Worm (Caenorhabditis elegans) whole organism, L1 larva: ENCODE results near the gene gst-18.

Experiments
- C04F5.9 ChIP-seq: sonication (generic microtip); optimal IDR thresholded peaks from 2 replicates; lab custom pipeline; 2016; ENCODE audit warnings: missing genetic modification characterization, missing compliant biosample characterization
- aha-1 ChIP-seq: fragments of 150-350 bp; optimal IDR thresholded peaks from 2 replicates; lab custom pipeline; 2014; ENCODE audit warnings: missing biosample characterization, missing genetic modification characterization
- aly-2 ChIP-seq: fragments of 150-350 bp; optimal IDR thresholded peaks from 2 replicates; lab custom pipeline; 2014; ENCODE audit warnings: missing biosample characterization, missing genetic modification characterization
- ama-1 ChIP-seq: fragments of 150-350 bp; optimal IDR thresholded peaks from 2 replicates; lab custom pipeline; 2014
- blmp-1 ChIP-seq: fragments of 150-350 bp; optimal IDR thresholded peaks from 2 replicates; lab custom pipeline; 2014; ENCODE audit warnings: missing biosample characterization, missing genetic modification characterization
- ceh-8 ChIP-seq: fragments of 200-800 bp; sonication (Bioruptor generic); optimal IDR thresholded peaks from 2 replicates; lab custom pipeline; 2018; ENCODE audit warnings: mild to moderate bottlenecking, missing genetic modification characterization, moderate library complexity, missing compliant biosample characterization
- ceh-88 ChIP-seq: fragments of 200-800 bp; sonication (Bioruptor generic); IDR thresholded peaks from 2 replicates; pipeline ENCODE4 v1.3.6; 2022; ENCODE audit warnings: missing genetic modification characterization, missing compliant biosample characterization
- dpl-1 ChIP-seq, 3 experiments: fragments of 150-350 bp in 2 of 3; sonication (generic microtip) in 1 of 3; optimal IDR thresholded peaks; 2 replicates each; lab custom pipeline; 2014 to 2017; ENCODE audit warnings: missing biosample characterization in 3 of 3, missing genetic modification characterization in 3 of 3, missing genetic modification reagents in 3 of 3
- dsc-1 ChIP-seq: sonication (generic microtip); optimal IDR thresholded peaks from 2 replicates; lab custom pipeline; 2016; ENCODE audit warnings: mild to moderate bottlenecking, missing genetic modification characterization, missing compliant biosample characterization
- efl-1 ChIP-seq, 4 experiments: fragments of 150-350 bp; optimal IDR thresholded peaks in 3 of 4; peaks in 1 of 4; 1 replicate in 1 of 4; 2 replicates in 3 of 4; lab custom pipeline; 2014; ENCODE audit warnings: missing biosample characterization in 2 of 4, missing genetic modification characterization in 2 of 4, missing genetic modification reagents in 2 of 4
- efl-3 ChIP-seq: fragments of 200-800 bp; sonication (Bioruptor generic); optimal IDR thresholded peaks from 2 replicates; lab custom pipeline; 2018; ENCODE audit warnings: mild to moderate bottlenecking, missing genetic modification characterization, missing compliant biosample characterization
- egl-13 ChIP-seq: sonication (generic microtip); optimal IDR thresholded peaks from 2 replicates; lab custom pipeline; 2016; ENCODE audit warnings: missing genotype, missing genetic modification reagents, missing genetic modification characterization, missing compliant biosample characterization
- elt-3 ChIP-seq, 6 experiments: fragments of 150-350 bp in 1 of 6; sonication (generic microtip); optimal IDR thresholded peaks; 2 replicates each; lab custom pipeline; 2017 to 2018; ENCODE audit warnings: missing biosample characterization in 6 of 6, missing genetic modification characterization in 6 of 6, inconsistent platforms in 1 of 6
- ets-5 ChIP-seq: fragments of 200-800 bp; sonication (Bioruptor generic); IDR thresholded peaks from 2 replicates; pipeline ENCODE4 v1.3.6; 2022; ENCODE audit warnings: missing genetic modification characterization, missing compliant biosample characterization
- fkh-4 ChIP-seq: sonication (generic microtip); optimal IDR thresholded peaks from 2 replicates; lab custom pipeline; 2016; ENCODE audit warnings: missing compliant biosample characterization, missing genetic modification characterization, borderline replicate concordance
- fkh-8 ChIP-seq: sonication (generic microtip); optimal IDR thresholded peaks from 2 replicates; lab custom pipeline; 2016; ENCODE audit warnings: mild to moderate bottlenecking, missing genetic modification characterization, missing compliant biosample characterization
- fos-1 ChIP-seq: fragments of 150-350 bp; optimal IDR thresholded peaks from 2 replicates; lab custom pipeline; 2014; ENCODE audit warnings: missing biosample characterization, missing genetic modification characterization
- grh-1 ChIP-seq: fragments of 200-800 bp; sonication (Bioruptor generic); IDR thresholded peaks from 2 replicates; pipeline ENCODE4 v1.3.6; 2022; ENCODE audit warnings: missing genetic modification reagents, missing genetic modification characterization, missing compliant biosample characterization
- hpl-2 ChIP-seq: fragments of 150-350 bp; optimal IDR thresholded peaks from 2 replicates; lab custom pipeline; 2014; ENCODE audit warnings: missing biosample characterization, missing genetic modification reagents, missing genetic modification characterization
- irx-1 ChIP-seq: sonication (generic microtip); optimal IDR thresholded peaks from 2 replicates; lab custom pipeline; 2016; ENCODE audit warnings: missing genetic modification characterization, missing compliant biosample characterization
- isw-1 ChIP-seq: fragments of 200-800 bp; sonication (Bioruptor generic); IDR thresholded peaks from 2 replicates; pipeline ENCODE4 v1.3.6; 2022; ENCODE audit warnings: missing genetic modification characterization, missing compliant biosample characterization
- lin-14 ChIP-seq: fragments of 200-800 bp; sonication (Bioruptor generic); optimal IDR thresholded peaks from 2 replicates; lab custom pipeline; 2018; ENCODE audit warnings: mild to moderate bottlenecking, missing genetic modification characterization, moderate library complexity, missing compliant biosample characterization
- lin-35 ChIP-seq, 2 experiments: fragments of 150-350 bp; optimal IDR thresholded peaks; 2 replicates each; lab custom pipeline; 2014; ENCODE audit warnings: missing biosample characterization in 2 of 2, missing genetic modification characterization in 2 of 2, missing genetic modification reagents in 2 of 2
- lsy-2 ChIP-seq, 2 experiments: fragments of 150-350 bp; optimal IDR thresholded peaks; 2 replicates each; lab custom pipeline; 2014; ENCODE audit warnings: missing biosample characterization in 2 of 2, missing genetic modification characterization in 2 of 2
- mef-2 ChIP-seq: fragments of 150-350 bp; optimal IDR thresholded peaks from 2 replicates; lab custom pipeline; 2014; ENCODE audit warnings: missing biosample characterization, missing genetic modification characterization
- nhr-11 ChIP-seq: fragments of 150-350 bp; optimal IDR thresholded peaks from 2 replicates; lab custom pipeline; 2014; ENCODE audit warnings: missing biosample characterization, missing genetic modification characterization
- nhr-19 ChIP-seq: fragments of 200-800 bp; sonication (Bioruptor generic); conservative IDR thresholded peaks from 2 replicates; pipeline ENCODE4 v1.3.6; 2022; ENCODE audit warnings: missing genetic modification characterization, missing compliant biosample characterization
- nhr-20 ChIP-seq: sonication (generic microtip); optimal IDR thresholded peaks from 2 replicates; lab custom pipeline; 2016; ENCODE audit warnings: mild to moderate bottlenecking, missing genetic modification characterization, missing compliant biosample characterization
- nhr-28 ChIP-seq: fragments of 150-350 bp; optimal IDR thresholded peaks from 2 replicates; lab custom pipeline; 2014; ENCODE audit warnings: missing biosample characterization, missing genetic modification characterization
- nhr-47 ChIP-seq: sonication (generic microtip); optimal IDR thresholded peaks from 2 replicates; lab custom pipeline; 2016; ENCODE audit warnings: mild to moderate bottlenecking, missing genetic modification characterization, moderate library complexity, missing compliant biosample characterization
- nhr-71 ChIP-seq: sonication (generic microtip); optimal IDR thresholded peaks from 2 replicates; lab custom pipeline; 2016; ENCODE audit warnings: mild to moderate bottlenecking, missing genetic modification characterization, moderate library complexity, missing compliant biosample characterization
- nhr-76 ChIP-seq: sonication (generic microtip); optimal IDR thresholded peaks from 2 replicates; lab custom pipeline; 2017; ENCODE audit warnings: missing biosample characterization, missing genetic modification characterization
- nhr-77 ChIP-seq: fragments of 150-350 bp; optimal IDR thresholded peaks from 2 replicates; lab custom pipeline; 2014; ENCODE audit warnings: missing biosample characterization, missing genetic modification characterization
- nhr-85 ChIP-seq: sonication (generic microtip); peaks from one replicate; lab custom pipeline; 2016; ENCODE audit warnings: missing genetic modification characterization, inconsistent platforms, missing compliant biosample characterization
- rnt-1 ChIP-seq: sonication (generic microtip); optimal IDR thresholded peaks from 2 replicates; lab custom pipeline; 2016; ENCODE audit warnings: mild to moderate bottlenecking, missing genetic modification characterization, moderate library complexity, missing compliant biosample characterization
- skn-1 ChIP-seq: fragments of 150-350 bp; optimal IDR thresholded peaks from 2 replicates; lab custom pipeline; 2014; ENCODE audit warnings: missing biosample characterization, missing genetic modification characterization
- sox-4 ChIP-seq: sonication (generic microtip); optimal IDR thresholded peaks from 2 replicates; lab custom pipeline; 2016; ENCODE audit warnings: missing genetic modification characterization, missing compliant biosample characterization
- sptf-1 ChIP-seq: fragments of 150-350 bp; optimal IDR thresholded peaks from 2 replicates; lab custom pipeline; 2014; ENCODE audit warnings: missing biosample characterization, missing genetic modification characterization
- swsn-7 ChIP-seq: sonication (generic microtip); optimal IDR thresholded peaks from 2 replicates; lab custom pipeline; 2016; ENCODE audit warnings: missing genetic modification characterization, missing compliant biosample characterization
- tbx-2 ChIP-seq: sonication (generic microtip); optimal IDR thresholded peaks from 2 replicates; lab custom pipeline; 2016; ENCODE audit warnings: missing genetic modification characterization, missing compliant biosample characterization
- tlp-1 ChIP-seq: fragments of 150-350 bp; optimal IDR thresholded peaks from 2 replicates; lab custom pipeline; 2014; ENCODE audit warnings: missing biosample characterization, missing genetic modification characterization
- vab-15 ChIP-seq: sonication (generic microtip); optimal IDR thresholded peaks from 2 replicates; lab custom pipeline; 2017; ENCODE audit warnings: missing genotype, mild to moderate bottlenecking, missing genetic modification characterization, missing compliant biosample characterization
- ztf-11 ChIP-seq, 2 experiments: sonication (generic microtip); optimal IDR thresholded peaks; 2 replicates each; lab custom pipeline; 2016 to 2017; ENCODE audit warnings: missing genetic modification characterization in 2 of 2, missing biosample characterization in 1 of 2, missing compliant biosample characterization in 1 of 2

The gst-18 gene

ce11 chrII:13596505-13596977 lies 34.1 kb downstream of the gst-18 start, which contains the start of the genes fbxc-23 and csc-1 (continued):
- TF ChIP-seq lin-35 (GFP tag; optimal IDR thresholded peaks at IDR 0.05; lab: Kevin White, UChicago): peak; percentile 89 to 95
- peak; percentile 76 for TF ChIP-seq blmp-1 (tag; lab: Kevin White, UChicago)
- peak; percentile 45 for TF ChIP-seq tbx-2 (tag; lab: Kevin White, UChicago)
- peak; percentile 61 for TF ChIP-seq nhr-71 (tag; lab: Kevin White, UChicago)
- peak; percentile 48 for TF ChIP-seq swsn-7 (tag; lab: Kevin White, UChicago)
- TF ChIP-seq tlp-1 (tag; lab: Kevin White, UChicago): no peak
- TF ChIP-seq dpl-1 (GFP tag; optimal IDR thresholded peaks at IDR 0.05; lab: Kevin White, UChicago): peak; percentile 91 to 96 (median 93)
- peak; percentile 51 for TF ChIP-seq nhr-47 (tag; lab: Kevin White, UChicago)
- peak; percentile 20 for TF ChIP-seq fkh-4 (tag; lab: Kevin White, UChicago)
- TF ChIP-seq fkh-8: peak; percentile 25
- TF ChIP-seq ceh-88 (GFP tag; lab: Robert Waterston, UW): no peak
- TF ChIP-seq skn-1: no peak
- TF ChIP-seq isw-1 (GFP tag; lab: Robert Waterston, UW): no peak; the same call in 1 of the 2 replicates
- TF ChIP-seq nhr-76 (tag; lab: Kevin White, UChicago): no peak
- no peak for TF ChIP-seq C04F5.9 (tag; lab: Kevin White, UChicago)
- no peak for TF ChIP-seq ceh-8
- TF ChIP-seq nhr-77: peak; percentile 21
- TF ChIP-seq ets-5 (GFP tag; lab: Robert Waterston, UW): no peak
- TF ChIP-seq nhr-11: no peak
- no peak for TF ChIP-seq vab-15 (tag; lab: Kevin White, UChicago)
- no peak for TF ChIP-seq egl-13
- peak; percentile 43 for TF ChIP-seq lin-14 (GFP tag; lab: Kevin White, UChicago)
- TF ChIP-seq ama-1 (lab: Kevin White, UChicago): no peak
- no peak for TF ChIP-seq sptf-1 (tag; lab: Kevin White, UChicago)
- no peak for TF ChIP-seq hpl-2 (GFP tag; lab: Kevin White, UChicago)
- no peak for TF ChIP-seq efl-3 (GFP tag; lab: Kevin White, UChicago)
- TF ChIP-seq grh-1 (GFP tag; lab: Robert Waterston, UW): peak; percentile 48; the same call in 1 of the 2 replicates
- TF ChIP-seq dsc-1 (tag; lab: Kevin White, UChicago): peak; percentile 33
- TF ChIP-seq irx-1 (tag; lab: Kevin White, UChicago): peak; percentile 53
- peak; percentile 60 for TF ChIP-seq nhr-20 (tag; lab: Kevin White, UChicago)
- TF ChIP-seq ztf-11 (tag; optimal IDR thresholded peaks at IDR 0.05; lab: Kevin White, UChicago): no peak
- TF ChIP-seq sox-4: no peak
- TF ChIP-seq mef-2 (tag; lab: Kevin White, UChicago): no peak
- TF ChIP-seq nhr-28 (tag; lab: Kevin White, UChicago): no peak
- peak; percentile 36 for TF ChIP-seq rnt-1 (tag; lab: Kevin White, UChicago)
- TF ChIP-seq fos-1: no peak
- TF ChIP-seq, all 84 proteins: peak for 30

- TF ChIP-seq tbx-2 (tag; lab: Kevin White, UChicago) (no peak), aha-1 (tag; lab: Kevin White, UChicago) (no peak)
These were observed 35.4 kb downstream of the gst-18 start for ce11 chrII:13595279-13595678.

ce11 chrII:13593659-13594221 lies 36.9 kb downstream of the gst-18 start, which contains the start of gene clec-146:
TSS of gene clec-146 (minus strand) at chrII:13593774.
- no peak for TF ChIP-seq efl-1 (optimal IDR thresholded peaks at IDR 0.05; lab: Kevin White, UChicago)
- TF ChIP-seq efl-1 (GFP tag; optimal IDR thresholded peaks at IDR 0.05 in 1 of 2; lab: Kevin White, UChicago): peak in 1 of 2 experiments; percentile 92
- no peak for TF ChIP-seq nhr-77
- TF ChIP-seq aly-2 (tag; lab: Kevin White, UChicago): no peak
- TF ChIP-seq blmp-1 (tag; lab: Kevin White, UChicago): peak; percentile 9
- TF ChIP-seq nhr-19 (GFP tag; lab: Robert Waterston, UW): 0 out of 2 replicates have a peak, but pooled peaks have one; percentile 17
- TF ChIP-seq lin-14 (GFP tag; lab: Kevin White, UChicago): no peak
- TF ChIP-seq elt-3 (tag; optimal IDR thresholded peaks at IDR 0.05; lab: Kevin White, UChicago): peak in 1 of 6 experiments; percentile 55
- TF ChIP-seq nhr-85 (tag; lab: Kevin White, UChicago): peak; percentile 68
- TF ChIP-seq lsy-2 (tag; optimal IDR thresholded peaks at IDR 0.05; lab: Kevin White, UChicago): peak in 1 of 2 experiments; percentile 25
- TF ChIP-seq, all 84 proteins: peak for 6
